Worm (Caenorhabditis elegans): ENCODE results near the gene F40G12.6.

- TF ChIP-seq him-1 (tag; optimal IDR thresholded peaks at IDR 0.05): no peak
- no peak for TF ChIP-seq dao-5 (tag; optimal IDR thresholded peaks at IDR 0.05)
- TF ChIP-seq W03F9.2 (tag; optimal IDR thresholded peaks at IDR 0.05): no peak
Observed at ce11 chrV:14312695-14313094, 39.8 kb upstream of the F40G12.6 start, which contains the start of gene F14D7.8.

All from whole organism, L4/young adult.